Fruit fly (Drosophila melanogaster): ENCODE results near the gene RhoGAP15B.

DNA sequence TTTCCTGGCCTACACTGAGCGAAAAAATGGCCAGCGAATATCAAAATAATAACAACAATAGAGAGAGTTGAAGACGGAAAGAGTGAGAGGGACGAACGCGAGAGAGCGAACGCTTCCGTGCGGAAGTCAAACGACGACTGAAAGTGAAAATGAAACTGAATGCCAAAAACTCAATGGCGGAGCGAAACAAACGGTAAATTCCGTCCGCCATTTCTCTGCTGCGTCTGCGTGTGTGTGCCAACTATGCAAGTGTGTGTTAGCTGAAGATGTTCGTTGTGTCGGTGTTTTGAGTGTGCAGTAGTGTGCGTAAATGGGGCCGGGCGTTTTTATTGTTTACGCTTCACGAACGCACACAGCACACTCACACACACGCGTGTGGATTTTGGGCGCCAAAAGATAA, 43.8 kb downstream of the RhoGAP15B start:
- TF ChIP-seq NfI (GFP tag; optimal IDR thresholded peaks at IDR 0.05) (no peak), Atf-2 (GFP tag; optimal IDR thresholded peaks at IDR 0.05) (no peak), al (GFP tag; IDR thresholded peaks at IDR 0.05) (no peak), CG6272 (GFP tag; IDR thresholded peaks at IDR 0.05) (no peak), Dp (GFP tag; optimal IDR thresholded peaks at IDR 0.05) (peak; percentile 5), fd96Cb (tag; optimal IDR thresholded peaks at IDR 0.05) (no peak), CG7745 (tag; optimal IDR thresholded peaks at IDR 0.05) (no peak)

All from whole organism, embryonic.